Worm (Caenorhabditis elegans): ENCODE measurements around the gene Y7A5A.3.

Gene Y7A5A.3

DNA sequence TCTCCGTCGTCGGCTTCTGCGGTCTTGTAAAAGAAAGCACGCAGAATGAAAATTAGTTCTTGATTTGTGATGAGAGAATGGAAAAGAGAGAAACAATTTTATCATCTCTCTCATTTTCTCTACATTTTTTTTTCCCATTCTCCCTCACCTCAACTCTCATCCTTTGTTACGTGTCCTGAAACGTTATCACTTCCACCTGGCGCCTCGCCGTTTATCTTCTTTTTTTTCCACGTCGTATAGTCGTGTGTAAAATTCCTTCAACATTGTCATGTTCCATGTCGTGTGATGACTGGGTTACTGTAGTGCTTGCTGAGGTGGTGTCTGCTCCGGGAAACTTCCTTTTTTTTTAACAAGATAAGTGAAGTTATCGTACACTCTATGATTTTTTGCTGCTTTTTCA is 5.0 kb downstream of the Y7A5A.3 start:
- TF ChIP-seq snu-23 (GFP tag; optimal IDR thresholded peaks at IDR 0.05) (peak; percentile 56), mef-2 (tag; optimal IDR thresholded peaks at IDR 0.05) (no peak), unc-30 (tag; optimal IDR thresholded peaks at IDR 0.05) (no peak), ceh-8 (GFP tag; optimal IDR thresholded peaks at IDR 0.05) (no peak), grh-1 (GFP tag; IDR thresholded peaks at IDR 0.05) (no peak), rnt-1 (tag; optimal IDR thresholded peaks at IDR 0.05) (peak; percentile 45), hlh-4 (tag; optimal IDR thresholded peaks at IDR 0.05) (no peak), ztf-4 (tag; optimal IDR thresholded peaks at IDR 0.05) (no peak), dsc-1 (tag; optimal IDR thresholded peaks at IDR 0.05) (no peak), fos-1 (tag; optimal IDR thresholded peaks at IDR 0.05) (no peak), mdl-1 (tag; optimal IDR thresholded peaks at IDR 0.05) (peak in 1 of 2 experiments; percentile 70), C34B4.2 (tag; optimal IDR thresholded peaks at IDR 0.05) (no peak), C16A3.4 (tag; optimal IDR thresholded peaks at IDR 0.05) (peak; percentile 51), hlh-17 (GFP tag; optimal IDR thresholded peaks at IDR 0.05; ENCODE audit: borderline replicate concordance) (no peak), egl-13 (tag; optimal IDR thresholded peaks at IDR 0.05) (no peak), sox-4 (tag; optimal IDR thresholded peaks at IDR 0.05) (no peak), jun-1 (tag; optimal IDR thresholded peaks at IDR 0.05) (no peak), skn-1 (tag; optimal IDR thresholded peaks at IDR 0.05) (peak; percentile 0), nhr-76 (tag; optimal IDR thresholded peaks at IDR 0.05) (no peak), Y116A8C.19 (tag; optimal IDR thresholded peaks at IDR 0.05; ENCODE audit: borderline replicate concordance) (no peak), ces-1 (GFP tag; optimal IDR thresholded peaks at IDR 0.05) (no peak), swsn-7 (tag; optimal IDR thresholded peaks at IDR 0.05) (no peak), ceh-82 (tag; optimal IDR thresholded peaks at IDR 0.05) (no peak), unc-86 (tag; optimal IDR thresholded peaks at IDR 0.05) (no peak), vab-15 (tag; optimal IDR thresholded peaks at IDR 0.05) (no peak), zag-1 (tag; optimal IDR thresholded peaks at IDR 0.05) (no peak), lsy-2 (tag; optimal IDR thresholded peaks at IDR 0.05) (peak; percentile 17 to 89), lin-13 (GFP tag; optimal IDR thresholded peaks at IDR 0.05) (no peak), ets-5 (GFP tag; IDR thresholded peaks at IDR 0.05) (no peak), elt-3 (tag; optimal IDR thresholded peaks at IDR 0.05) (no peak), nhr-71 (tag; optimal IDR thresholded peaks at IDR 0.05) (peak; percentile 58), nhr-77 (tag; optimal IDR thresholded peaks at IDR 0.05) (no peak), mep-1 (tag; optimal IDR thresholded peaks at IDR 0.05) (peak; percentile 3), lin-15B (tag; optimal IDR thresholded peaks at IDR 0.05) (no peak), mab-9 (GFP tag; IDR thresholded peaks at IDR 0.05) (no peak), xbp-1 (tag; optimal IDR thresholded peaks at IDR 0.05) (peak; percentile 6), efl-1 (optimal IDR thresholded peaks at IDR 0.05) (no peak), efl-1 (GFP tag; optimal IDR thresholded peaks at IDR 0.05 in 1 of 2) (peak in 1 of 2 experiments; percentile 65), blmp-1 (tag; optimal IDR thresholded peaks at IDR 0.05) (peak; percentile 75), unc-62 (GFP tag; optimal IDR thresholded peaks at IDR 0.05) (no peak), snpc-4 (tag; optimal IDR thresholded peaks at IDR 0.05) (no peak), tlp-1 (tag; optimal IDR thresholded peaks at IDR 0.05) (no peak), nhr-20 (tag; optimal IDR thresholded peaks at IDR 0.05) (peak; percentile 50), pax-3 (tag; optimal IDR thresholded peaks at IDR 0.05) (no peak), nhr-12 (tag; optimal IDR thresholded peaks at IDR 0.05) (no peak), fkh-4 (tag; optimal IDR thresholded peaks at IDR 0.05; ENCODE audit: borderline replicate concordance) (no peak), nhr-90 (tag; optimal IDR thresholded peaks at IDR 0.05; ENCODE audit: poor library complexity) (no peak), F16B12.6 (tag; optimal IDR thresholded peaks at IDR 0.05) (no peak), sup-37 (GFP tag; optimal IDR thresholded peaks at IDR 0.05) (no peak), pqm-1 (tag; optimal IDR thresholded peaks at IDR 0.05) (no peak), unc-130 (tag; optimal IDR thresholded peaks at IDR 0.05) (peak; percentile 55), egl-27 (tag; optimal IDR thresholded peaks at IDR 0.05) (no peak), nhr-237 (tag; optimal IDR thresholded peaks at IDR 0.05) (no peak), pag-3 (tag; optimal IDR thresholded peaks at IDR 0.05; ENCODE audit: borderline replicate concordance, insufficient read depth) (no peak)

Measured in whole organism, L1 larva.